Worm (Caenorhabditis elegans): ENCODE data around the gene K08F9.4.

DNA sequence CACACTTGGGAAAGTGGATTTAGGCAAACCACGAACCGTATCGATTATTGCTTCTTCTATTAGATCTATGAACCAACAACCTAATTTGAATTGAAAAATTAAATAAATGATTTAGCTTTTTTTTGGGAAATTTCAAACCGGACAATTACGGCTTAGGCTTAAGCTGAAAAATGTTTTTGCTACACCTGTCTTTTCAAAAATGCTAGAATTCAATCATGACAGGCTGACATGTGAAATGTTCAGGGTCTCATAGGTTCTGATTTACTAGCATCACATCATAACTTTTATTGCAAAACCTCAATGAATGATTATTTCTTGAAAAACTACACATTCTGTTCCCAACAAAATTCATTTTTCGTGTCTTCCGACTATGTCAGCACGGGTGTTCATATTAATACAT lies 9.5 kb downstream of the K08F9.4 start, which contains the start of gene srh-55:
- TF ChIP-seq ama-1 (optimal IDR thresholded peaks at IDR 0.05) = no peak
- no peak for TF ChIP-seq hmbx-1 (tag; optimal IDR thresholded peaks at IDR 0.05)
- TF ChIP-seq tra-4 (tag; optimal IDR thresholded peaks at IDR 0.05) = no peak
- no peak for TF ChIP-seq aly-1 (tag; optimal IDR thresholded peaks at IDR 0.05)
- TF ChIP-seq B0310.2 (tag; optimal IDR thresholded peaks at IDR 0.05) = no peak
- TF ChIP-seq F13C5.2 (tag; optimal IDR thresholded peaks at IDR 0.05) = no peak
- TF ChIP-seq tbx-37 (GFP tag; conservative IDR thresholded peaks at IDR 0.05) = no peak
- TF ChIP-seq ets-7 (tag; optimal IDR thresholded peaks at IDR 0.05) = no peak
- TF ChIP-seq pes-1 (GFP tag; IDR thresholded peaks at IDR 0.05) = no peak
- no peak for TF ChIP-seq tbx-11 (GFP tag; IDR thresholded peaks at IDR 0.05)
- TF ChIP-seq hmg-4 (GFP tag; optimal IDR thresholded peaks at IDR 0.05) = no peak
- no peak for TF ChIP-seq ceh-36 (tag; optimal IDR thresholded peaks at IDR 0.05)
- no peak for TF ChIP-seq sea-1 (GFP tag; conservative IDR thresholded peaks at IDR 0.05)
- TF ChIP-seq scrt-1 (GFP tag; IDR thresholded peaks at IDR 0.05) = no peak

All from whole organism, early embryonic.